Fruit fly (Drosophila melanogaster) whole organism, adult: ENCODE results near the gene Bro.
A peak's percentile ranks its signal among the peaks of the same experiment; 100 is the strongest.

Source experiments
- CG11617 ChIP-seq: fragments of 200-800 bp; sonication (Bioruptor generic); optimal IDR thresholded peaks from 2 replicates; lab custom pipeline; 2017; ENCODE audit warnings: mild to moderate bottlenecking, missing biosample characterization, missing genetic modification reagents, missing genetic modification characterization
- CG12768 ChIP-seq: fragments of 200-800 bp; sonication (Bioruptor generic); optimal IDR thresholded peaks from 2 replicates; lab custom pipeline; 2017; ENCODE audit warnings: missing biosample characterization, missing genetic modification characterization, mild to moderate bottlenecking, moderate library complexity, missing genetic modification reagents
- CG14711 ChIP-seq: fragments of 200-800 bp; sonication (Bioruptor generic); optimal IDR thresholded peaks from 2 replicates; lab custom pipeline; 2018; ENCODE audit warnings: missing biosample characterization, mild to moderate bottlenecking, missing genetic modification characterization, moderate library complexity
- CG1620 ChIP-seq: fragments of 200-800 bp; sonication (Bioruptor generic); optimal IDR thresholded peaks from 2 replicates; lab custom pipeline; 2016; ENCODE audit warnings: missing biosample characterization, missing genetic modification characterization
- CG33017 ChIP-seq: fragments of 200-800 bp; sonication (Bioruptor generic); optimal IDR thresholded peaks from 2 replicates; lab custom pipeline; 2018; ENCODE audit warnings: missing biosample characterization, mild to moderate bottlenecking, missing genetic modification characterization, moderate library complexity
- CG5204 ChIP-seq: fragments of 200-800 bp; sonication (Bioruptor generic); optimal IDR thresholded peaks from 2 replicates; lab custom pipeline; 2016; ENCODE audit warnings: missing biosample characterization, missing genetic modification characterization
- CG7045 ChIP-seq: fragments of 200-800 bp; sonication (Bioruptor generic); optimal IDR thresholded peaks from 2 replicates; lab custom pipeline; 2017; ENCODE audit warnings: missing biosample characterization, mild to moderate bottlenecking, missing genetic modification characterization
- CG7101 ChIP-seq: fragments of 200-800 bp; sonication (Bioruptor generic); optimal IDR thresholded peaks from 2 replicates; lab custom pipeline; 2018; ENCODE audit warnings: missing biosample characterization, mild to moderate bottlenecking, missing genetic modification characterization, moderate library complexity
- Clk ChIP-seq: fragments of 200-800 bp; sonication (Bioruptor generic); optimal IDR thresholded peaks from 2 replicates; lab custom pipeline; 2017; ENCODE audit warnings: missing biosample characterization, missing genetic modification characterization
- Crg-1 ChIP-seq: fragments of 200-800 bp; sonication (Bioruptor generic); optimal IDR thresholded peaks from 2 replicates; lab custom pipeline; 2016; ENCODE audit warnings: missing biosample characterization, missing genetic modification characterization
- Hr96 ChIP-seq: fragments of 200-800 bp; sonication (Bioruptor generic); optimal IDR thresholded peaks from 2 replicates; lab custom pipeline; 2016; ENCODE audit warnings: missing biosample characterization, missing genetic modification characterization
- Mnt ChIP-seq: fragments of 200-800 bp; sonication (Bioruptor generic); optimal IDR thresholded peaks from 2 replicates; lab custom pipeline; 2016; ENCODE audit warnings: missing biosample characterization, mild to moderate bottlenecking, missing genetic modification characterization
- bab1 ChIP-seq: fragments of 200-800 bp; sonication (Bioruptor generic); optimal IDR thresholded peaks from 3 replicates; lab custom pipeline; 2019; ENCODE audit warnings: missing biosample characterization, mild to moderate bottlenecking, missing genetic modification characterization, moderate library complexity
- cic ChIP-seq: fragments of 200-800 bp; sonication (Bioruptor generic); optimal IDR thresholded peaks from 2 replicates; lab custom pipeline; 2017; ENCODE audit warnings: missing biosample characterization, mild to moderate bottlenecking, missing genetic modification characterization, moderate library complexity
- cnc ChIP-seq, 2 experiments: fragments of >200 bp; optimal IDR thresholded peaks; 2 replicates each; lab custom pipeline; 2017
- kay ChIP-seq: fragments of 200-800 bp; sonication (Bioruptor generic); peaks from one replicate; lab custom pipeline; 2016; ENCODE audit warnings: missing biosample characterization, missing genetic modification characterization, borderline replicate concordance
- ovo ChIP-seq: fragments of 200-800 bp; sonication (Bioruptor generic); optimal IDR thresholded peaks from 2 replicates; lab custom pipeline; 2016; ENCODE audit warnings: missing biosample characterization, missing genetic modification characterization
- pad ChIP-seq: fragments of 200-800 bp; sonication (Bioruptor generic); optimal IDR thresholded peaks from 3 replicates; lab custom pipeline; 2017; ENCODE audit warnings: missing biosample characterization, missing genetic modification characterization, mild to moderate bottlenecking, moderate library complexity, missing genetic modification reagents
- tj ChIP-seq: fragments of 200-800 bp; sonication (Bioruptor generic); optimal IDR thresholded peaks from 3 replicates; lab custom pipeline; 2017; ENCODE audit warnings: missing biosample characterization, mild to moderate bottlenecking, missing genetic modification characterization, moderate library complexity
- toe ChIP-seq: fragments of 200-800 bp; sonication (Bioruptor generic); optimal IDR thresholded peaks from 2 replicates; lab custom pipeline; 2016; ENCODE audit warnings: missing biosample characterization, missing genetic modification characterization

Gene Bro

DNA sequence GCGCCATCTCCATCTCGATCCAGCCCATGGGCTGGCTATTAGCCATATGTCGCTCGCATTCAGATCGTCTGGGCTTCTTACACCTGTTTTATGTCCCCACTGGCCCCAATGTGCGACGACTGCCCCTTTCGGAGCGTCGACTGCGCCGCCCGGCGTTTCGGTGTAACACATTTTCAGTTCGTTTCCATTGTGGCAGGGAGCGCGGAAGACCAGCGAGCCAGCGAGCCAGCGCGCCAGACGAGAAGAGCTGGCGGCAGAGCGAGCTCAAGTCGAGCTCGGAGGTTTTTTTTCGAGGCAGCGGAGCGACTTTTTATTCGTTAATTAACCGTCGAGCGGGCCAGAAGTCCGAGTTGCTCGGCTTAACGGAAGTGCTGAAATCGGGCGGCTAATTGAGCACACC, 26.7 kb downstream of the Bro start, which contains the start of gene CG7991:
Gene CG7991, plus strand, starts transcription at position 329 of the 400 bp plus-strand sequence.
- TF ChIP-seq Crg-1 (no peak), Mnt (GFP tag; lab: Kevin White, UChicago) (no peak), pad (GFP tag; lab: Kevin White, UChicago) (no peak), kay (GFP tag; lab: Kevin White, UChicago) (no peak), Hr96 (no peak), ovo (GFP tag; lab: Kevin White, UChicago) (no peak), cnc (optimal IDR thresholded peaks at IDR 0.05; lab: Kevin White, UChicago) (no peak), CG5204 (GFP tag; lab: Kevin White, UChicago) (no peak), bab1 (no peak), cic (GFP tag; lab: Kevin White, UChicago) (no peak), CG1620 (GFP tag; lab: Kevin White, UChicago) (no peak)

DNA sequence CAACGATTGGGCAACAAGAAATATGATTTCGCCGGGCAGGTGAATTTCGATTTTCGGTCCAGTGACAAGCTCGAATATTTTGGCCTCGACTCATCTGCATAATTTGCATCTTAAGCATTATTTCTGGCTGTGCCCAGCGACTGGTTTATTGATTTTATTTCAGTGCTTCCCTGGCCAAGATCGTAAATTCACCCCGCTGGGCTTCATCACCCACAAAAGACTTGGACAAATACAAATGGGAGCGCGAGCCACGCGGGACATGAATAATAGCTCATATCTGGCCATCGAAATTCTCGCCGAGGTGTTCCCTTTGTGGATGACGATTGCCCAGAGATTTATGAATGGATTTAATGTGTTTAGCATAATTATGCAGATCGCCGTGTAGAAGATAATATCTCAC, 27.6 kb downstream of the Bro start:
- TF ChIP-seq toe (GFP tag; lab: Kevin White, UChicago) (no peak), tj (no peak), pad (GFP tag; lab: Kevin White, UChicago) (no peak), CG14711 (no peak), CG1620 (GFP tag; lab: Kevin White, UChicago) (no peak), cnc (optimal IDR thresholded peaks at IDR 0.05; lab: Kevin White, UChicago) (no peak), CG7045 (GFP tag; lab: Kevin White, UChicago) (no peak), Mnt (GFP tag; lab: Kevin White, UChicago) (no peak), ovo (GFP tag; lab: Kevin White, UChicago) (no peak), Clk (GFP tag; lab: Kevin White, UChicago) (no peak), CG12768 (GFP tag; lab: Kevin White, UChicago) (no peak), cic (GFP tag; lab: Kevin White, UChicago) (no peak), bab1 (no peak), CG7101 (tag; lab: Kevin White, UChicago) (no peak), CG11617 (no peak), kay (GFP tag; lab: Kevin White, UChicago) (no peak), Hr96 (no peak), CG33017 (no peak), CG5204 (GFP tag; lab: Kevin White, UChicago) (no peak), Crg-1 (no peak)

DNA sequence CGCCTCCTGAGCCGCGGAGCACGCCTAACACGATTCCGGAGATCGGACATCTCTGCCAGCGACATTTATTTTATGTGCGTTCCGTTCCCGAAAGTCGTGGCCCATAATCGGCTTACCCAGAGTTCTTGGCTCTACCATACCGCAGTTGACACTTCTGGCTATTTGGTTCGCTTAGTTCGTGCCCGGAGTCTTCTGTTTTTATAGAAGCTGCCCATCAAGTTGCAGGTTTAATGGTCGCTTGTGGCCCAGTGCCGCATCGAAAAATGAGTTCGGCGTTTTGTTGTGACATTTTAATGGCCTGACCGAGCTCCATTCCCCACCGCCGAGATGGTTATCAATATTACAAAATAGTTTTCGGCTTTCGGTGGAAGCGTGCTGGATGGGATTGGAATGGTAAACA, 28.6 kb downstream of the Bro start:
- TF ChIP-seq kay (GFP tag; lab: Kevin White, UChicago) (no peak), ovo (GFP tag; lab: Kevin White, UChicago) (no peak), tj (no peak), CG1620 (GFP tag; lab: Kevin White, UChicago) (no peak), Clk (GFP tag; lab: Kevin White, UChicago) (no peak), CG33017 (no peak), toe (GFP tag; lab: Kevin White, UChicago) (no peak), CG5204 (GFP tag; lab: Kevin White, UChicago) (no peak), CG12768 (GFP tag; lab: Kevin White, UChicago) (no peak), Crg-1 (no peak), bab1 (no peak), CG7045 (GFP tag; lab: Kevin White, UChicago) (no peak), CG11617 (no peak), cic (GFP tag; lab: Kevin White, UChicago) (no peak)

DNA sequence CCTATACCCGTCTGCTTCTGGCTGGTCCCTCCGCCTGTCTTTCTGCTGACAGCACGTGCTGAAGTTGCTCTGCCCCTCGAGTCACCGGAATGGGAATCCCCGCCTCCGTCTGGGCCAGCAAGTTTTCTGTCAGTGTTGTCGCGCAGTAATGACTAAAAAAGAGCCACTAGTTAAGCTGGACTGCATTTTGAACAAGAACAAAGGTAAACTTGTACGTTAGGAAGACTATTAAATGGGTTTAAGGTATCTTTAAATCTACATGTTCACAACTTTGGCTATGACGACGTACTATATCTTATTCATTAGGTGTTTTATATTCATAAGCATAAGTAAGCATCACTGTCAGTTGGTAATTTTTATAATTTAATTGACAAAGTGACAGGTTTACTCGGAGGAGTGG, 31.7 kb downstream of the Bro start:
- TF ChIP-seq kay (GFP tag; lab: Kevin White, UChicago), result no peak

DNA sequence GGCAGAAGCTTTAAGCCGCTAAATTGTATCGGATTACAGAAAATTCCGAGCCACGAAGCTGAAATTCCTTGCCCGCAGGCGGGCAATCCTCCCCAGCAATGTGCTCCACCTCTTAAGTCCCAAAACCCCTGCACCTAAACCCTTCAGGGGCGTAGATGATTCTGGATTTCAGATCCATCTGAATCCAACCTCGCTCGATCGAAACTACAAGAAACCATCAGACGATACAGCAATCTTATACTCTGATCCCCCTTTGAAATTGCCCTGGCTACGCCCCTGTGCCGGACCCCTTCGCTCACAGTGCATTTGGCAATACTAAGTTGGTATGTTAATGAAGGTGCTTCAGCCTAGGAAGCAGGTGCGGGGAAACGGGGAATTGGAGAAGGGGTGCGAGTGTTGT, 35.4 kb downstream of the Bro start:
- no peak for TF ChIP-seq Clk (GFP tag; lab: Kevin White, UChicago)
- TF ChIP-seq kay (GFP tag; lab: Kevin White, UChicago), result no peak
- TF ChIP-seq ovo (GFP tag; lab: Kevin White, UChicago), result no peak
- no peak for TF ChIP-seq bab1
- no peak for TF ChIP-seq CG7101 (tag; lab: Kevin White, UChicago)
- no peak for TF ChIP-seq CG1620 (GFP tag; lab: Kevin White, UChicago)
- no peak for TF ChIP-seq Hr96
- no peak for TF ChIP-seq Mnt (GFP tag; lab: Kevin White, UChicago)
- TF ChIP-seq CG11617, result no peak
- TF ChIP-seq CG33017, result no peak
- no peak for TF ChIP-seq Crg-1
- no peak for TF ChIP-seq tj
- no peak for TF ChIP-seq cic (GFP tag; lab: Kevin White, UChicago)
- no peak for TF ChIP-seq toe (GFP tag; lab: Kevin White, UChicago)
- no peak for TF ChIP-seq CG14711
- no peak for TF ChIP-seq cnc (optimal IDR thresholded peaks at IDR 0.05; lab: Kevin White, UChicago)
- no peak for TF ChIP-seq pad (GFP tag; lab: Kevin White, UChicago)
- no peak for TF ChIP-seq CG7045 (GFP tag; lab: Kevin White, UChicago)
- no peak for TF ChIP-seq CG5204 (GFP tag; lab: Kevin White, UChicago)

DNA sequence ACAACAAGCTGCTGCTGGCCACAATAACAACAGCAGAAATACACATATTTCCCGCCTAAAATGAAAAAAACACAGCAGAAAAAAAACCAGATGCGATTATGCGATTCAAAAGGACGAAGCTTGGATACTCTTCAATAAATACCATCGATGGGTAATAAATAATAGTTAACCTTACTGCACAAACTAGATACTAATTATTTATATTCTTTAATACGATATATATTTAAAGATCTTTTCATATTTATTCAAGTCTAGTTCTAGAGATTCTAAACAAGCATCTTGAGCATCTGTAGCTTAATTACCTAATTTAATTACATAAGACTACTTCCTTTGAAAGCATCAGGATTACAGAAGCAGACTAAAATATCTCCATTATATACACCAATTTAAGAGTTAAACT, 40.5 kb downstream of the Bro start:
- TF ChIP-seq bab1, result no peak
- no peak for TF ChIP-seq CG12768 (GFP tag; lab: Kevin White, UChicago)
- TF ChIP-seq ovo (GFP tag; lab: Kevin White, UChicago), result no peak
- TF ChIP-seq Crg-1, result no peak
- TF ChIP-seq CG7101 (tag; lab: Kevin White, UChicago), result no peak
- TF ChIP-seq Hr96, result no peak
- no peak for TF ChIP-seq cic (GFP tag; lab: Kevin White, UChicago)
- TF ChIP-seq CG7045 (GFP tag; lab: Kevin White, UChicago), result no peak

DNA sequence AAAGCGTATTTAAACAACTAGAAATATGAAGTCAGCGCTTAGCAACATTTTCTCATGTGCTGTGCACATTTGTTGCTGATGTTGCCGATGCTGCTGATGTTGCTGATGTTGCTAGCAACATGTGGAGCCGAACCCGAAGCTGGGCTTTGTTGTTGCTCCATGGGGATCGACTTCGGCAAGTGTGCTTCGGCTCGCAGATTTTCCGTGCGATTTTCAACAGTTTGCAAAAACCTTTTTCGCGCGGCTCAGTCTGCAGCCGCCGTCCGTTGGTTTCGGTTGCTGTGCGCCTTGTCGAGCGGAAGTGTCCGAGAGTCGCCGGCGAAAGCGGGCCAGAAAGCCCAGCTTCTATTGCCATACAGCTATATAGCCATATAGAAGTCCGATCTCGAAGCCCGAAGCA, 40.9 kb downstream of the Bro start:
- no peak for TF ChIP-seq CG7101 (tag; lab: Kevin White, UChicago)
- TF ChIP-seq tj, result peak; percentile 40
